Fruit fly (Drosophila melanogaster): ENCODE results near the gene CG12256.

DNA sequence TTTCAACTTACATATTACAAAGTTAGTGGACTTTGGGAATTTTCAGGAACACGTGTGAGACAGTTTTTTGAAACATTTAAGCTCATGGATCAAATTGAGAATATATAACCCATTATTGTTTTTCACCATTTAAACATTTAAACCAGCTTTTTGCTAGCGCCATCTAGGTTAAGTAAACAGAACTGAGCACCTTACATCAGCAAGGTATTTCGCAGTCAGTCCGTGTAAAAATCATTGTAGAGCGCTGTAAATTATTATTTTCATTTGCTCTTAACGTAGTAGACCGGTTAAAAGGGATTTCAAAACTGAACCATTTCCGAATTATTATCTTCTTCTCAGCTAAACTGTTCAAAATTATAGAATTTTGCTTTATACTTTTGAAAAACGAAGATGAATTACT, 4.0 kb downstream of the CG12256 start, which contains the start of gene Rsbp15:
- TF ChIP-seq tj (GFP tag; optimal IDR thresholded peaks at IDR 0.05) = no peak
- TF ChIP-seq CG5204 (GFP tag; optimal IDR thresholded peaks at IDR 0.05) = no peak
- no peak for TF ChIP-seq Crg-1 (GFP tag; optimal IDR thresholded peaks at IDR 0.05)
- no peak for TF ChIP-seq Mnt (GFP tag; optimal IDR thresholded peaks at IDR 0.05)
- no peak for TF ChIP-seq CG7101 (tag; optimal IDR thresholded peaks at IDR 0.05)
- TF ChIP-seq kay (GFP tag; ENCODE audit: borderline replicate concordance) = no peak
- no peak for TF ChIP-seq CG7045 (GFP tag; optimal IDR thresholded peaks at IDR 0.05)
- no peak for TF ChIP-seq Hr96 (GFP tag; optimal IDR thresholded peaks at IDR 0.05)
- TF ChIP-seq CG33017 (tag; optimal IDR thresholded peaks at IDR 0.05) = no peak

Data from whole organism, adult.